Worm (Caenorhabditis elegans): Measurements from ENCODE around the gene T03G6.7.

- no peak for TF ChIP-seq ceh-19 (GFP tag; optimal IDR thresholded peaks at IDR 0.05)
- TF ChIP-seq pqm-1 (tag; optimal IDR thresholded peaks at IDR 0.05) = no peak
- TF ChIP-seq T23F11.4 (GFP tag; optimal IDR thresholded peaks at IDR 0.05) = no peak
- no peak for TF ChIP-seq hlh-15 (tag; optimal IDR thresholded peaks at IDR 0.05)
- no peak for TF ChIP-seq nhr-11 (tag; optimal IDR thresholded peaks at IDR 0.05)
- TF ChIP-seq ama-1 (optimal IDR thresholded peaks at IDR 0.05) = no peak
- TF ChIP-seq dve-1 (tag; optimal IDR thresholded peaks at IDR 0.05) = no peak
- TF ChIP-seq pros-1 (tag; optimal IDR thresholded peaks at IDR 0.05) = no peak
These were observed 46.7 kb downstream of the T03G6.7 start for ce11 chrX:2640556-2640955.

Data from whole organism, late embryonic.